Fruit fly (Drosophila melanogaster): ENCODE data around the gene CG1695.

DNA sequence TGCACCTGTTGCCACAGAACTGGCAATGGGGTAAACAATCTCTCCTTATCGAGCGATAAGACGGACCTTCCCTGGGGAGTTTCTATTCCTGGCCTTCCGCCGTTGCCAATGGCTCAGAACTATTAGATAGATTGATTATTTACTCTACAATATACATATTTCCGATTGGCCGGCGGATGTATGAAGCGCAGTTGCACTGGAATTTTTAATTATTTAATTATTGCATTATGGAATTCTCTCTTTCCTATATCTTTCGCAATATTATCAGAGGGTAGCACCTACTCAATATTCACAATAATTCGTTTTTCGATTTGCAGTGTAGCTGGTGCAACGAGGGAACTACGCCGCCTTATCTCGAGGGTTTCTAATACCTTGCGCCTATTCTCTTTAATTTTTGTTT, 33.4 kb downstream of the CG1695 start, which contains the start of gene GstT3:
- TF ChIP-seq ss (GFP tag; optimal IDR thresholded peaks at IDR 0.05) (no peak), CG8119 (GFP tag; IDR thresholded peaks at IDR 0.05) (no peak), CG6792 (GFP tag; optimal IDR thresholded peaks at IDR 0.05) (no peak), OdsH (GFP tag; optimal IDR thresholded peaks at IDR 0.05) (no peak), vri (GFP tag; optimal IDR thresholded peaks at IDR 0.05) (no peak), esn (GFP tag; optimal IDR thresholded peaks at IDR 0.05) (no peak), CG7368 (GFP tag; optimal IDR thresholded peaks at IDR 0.05) (no peak), lz (GFP tag; optimal IDR thresholded peaks at IDR 0.05) (no peak), Sox102F (GFP tag; optimal IDR thresholded peaks at IDR 0.05) (no peak), dsx (GFP tag; optimal IDR thresholded peaks at IDR 0.05; ENCODE audit: poor library complexity, severe bottlenecking) (no peak), Lpt (GFP tag; optimal IDR thresholded peaks at IDR 0.05) (no peak), CG10631 (GFP tag; optimal IDR thresholded peaks at IDR 0.05) (no peak)

Measured in whole organism, prepupa.